Worm (Caenorhabditis elegans) whole organism, L2 larva: ENCODE measurements around the gene C17H11.5.

Experiments used
- C34F6.9 ChIP-seq: fragments of 150-350 bp; optimal IDR thresholded peaks from 2 replicates; lab custom pipeline; 2014; ENCODE audit warnings: missing biosample characterization, missing genetic modification characterization
- F13H6.1 ChIP-seq: sonication (generic microtip); optimal IDR thresholded peaks from 2 replicates; lab custom pipeline; 2016; ENCODE audit warnings: missing genetic modification characterization, missing compliant biosample characterization
- R02D3.7 ChIP-seq: fragments of 150-350 bp; optimal IDR thresholded peaks from 2 replicates; lab custom pipeline; 2014; ENCODE audit warnings: missing biosample characterization, missing genetic modification characterization
- Y55F3AM.14 ChIP-seq: fragments of 200-800 bp; sonication (Bioruptor generic); optimal IDR thresholded peaks from 2 replicates; lab custom pipeline; 2018; ENCODE audit warnings: mild to moderate bottlenecking, missing genetic modification characterization, missing compliant biosample characterization
- ZK546.5 ChIP-seq: sonication (generic microtip); optimal IDR thresholded peaks from 2 replicates; lab custom pipeline; 2017; ENCODE audit warnings: missing biosample characterization, missing genetic modification characterization
- alr-1 ChIP-seq: fragments of 150-350 bp; optimal IDR thresholded peaks from 2 replicates; lab custom pipeline; 2014; ENCODE audit warnings: missing biosample characterization, missing genetic modification characterization
- aly-2 ChIP-seq: fragments of 150-350 bp; optimal IDR thresholded peaks from 2 replicates; lab custom pipeline; 2014; ENCODE audit warnings: missing biosample characterization, missing genetic modification characterization
- ama-1 ChIP-seq: fragments of 150-350 bp; optimal IDR thresholded peaks from 2 replicates; lab custom pipeline; 2018; ENCODE audit warnings: inconsistent platforms
- blmp-1 ChIP-seq: sonication (generic microtip); optimal IDR thresholded peaks from 2 replicates; lab custom pipeline; 2017; ENCODE audit warnings: missing genetic modification characterization, mild to moderate bottlenecking, missing compliant biosample characterization, antibody characterized with exemption, moderate library complexity; ENCODE audit not compliant: insufficient read depth
- ceh-16 ChIP-seq: fragments of 150-350 bp; optimal IDR thresholded peaks from 2 replicates; lab custom pipeline; 2014; ENCODE audit warnings: missing biosample characterization, missing genetic modification characterization
- ceh-82 ChIP-seq: fragments of 150-350 bp; optimal IDR thresholded peaks from 2 replicates; lab custom pipeline; 2014; ENCODE audit warnings: missing biosample characterization, missing genetic modification characterization
- crh-2 ChIP-seq: sonication (generic microtip); optimal IDR thresholded peaks from 2 replicates; lab custom pipeline; 2017; ENCODE audit warnings: missing biosample characterization, missing genetic modification characterization
- dmd-4 ChIP-seq: sonication (generic microtip); optimal IDR thresholded peaks from 2 replicates; lab custom pipeline; 2017; ENCODE audit warnings: missing biosample characterization, missing genetic modification characterization
- egl-27 ChIP-seq: sonication (generic microtip); optimal IDR thresholded peaks from 3 replicates; lab custom pipeline; 2017; ENCODE audit warnings: missing biosample characterization, missing genetic modification reagents, missing genetic modification characterization
- elt-1 ChIP-seq: fragments of 150-350 bp; optimal IDR thresholded peaks from 2 replicates; lab custom pipeline; 2014; ENCODE audit warnings: missing biosample characterization, missing genetic modification characterization
- elt-3 ChIP-seq: sonication (generic microtip); optimal IDR thresholded peaks from 2 replicates; lab custom pipeline; 2017; ENCODE audit warnings: missing biosample characterization, missing genetic modification characterization
- fos-1 ChIP-seq: fragments of 150-350 bp; optimal IDR thresholded peaks from 2 replicates; lab custom pipeline; 2014; ENCODE audit warnings: missing biosample characterization, missing genetic modification characterization
- gmeb-1 ChIP-seq: fragments of 150-350 bp; optimal IDR thresholded peaks from 2 replicates; lab custom pipeline; 2014; ENCODE audit warnings: missing biosample characterization, missing genetic modification characterization
- lin-11 ChIP-seq: fragments of 150-350 bp; sonication (generic microtip); optimal IDR thresholded peaks from 2 replicates; lab custom pipeline; 2014; ENCODE audit warnings: missing biosample characterization, missing genetic modification characterization, inconsistent platforms, mixed read lengths
- lin-13 ChIP-seq: fragments of 150-350 bp; optimal IDR thresholded peaks from 2 replicates; lab custom pipeline; 2014; ENCODE audit warnings: missing biosample characterization, missing genetic modification reagents, missing genetic modification characterization
- lin-39 ChIP-seq: fragments of 150-350 bp; optimal IDR thresholded peaks from 2 replicates; lab custom pipeline; 2014; ENCODE audit warnings: missing biosample characterization, missing genetic modification reagents, missing genetic modification characterization
- lsy-2 ChIP-seq, 2 experiments: fragments of 150-350 bp in 1 of 2; sonication (generic microtip) in 1 of 2; optimal IDR thresholded peaks; 2 replicates each; lab custom pipeline; 2014 to 2017; ENCODE audit warnings: missing biosample characterization in 2 of 2, missing genetic modification characterization in 2 of 2
- mab-5 ChIP-seq: fragments of 150-350 bp; optimal IDR thresholded peaks from 2 replicates; lab custom pipeline; 2014; ENCODE audit warnings: missing biosample characterization, missing genetic modification characterization
- mbf-1 ChIP-seq: sonication (generic microtip); optimal IDR thresholded peaks from 2 replicates; lab custom pipeline; 2017; ENCODE audit warnings: missing biosample characterization, missing genetic modification characterization
- mdl-1 ChIP-seq, 2 experiments: fragments of 150-350 bp in 1 of 2; sonication (generic microtip) in 1 of 2; optimal IDR thresholded peaks; 2 replicates each; lab custom pipeline; 2017; ENCODE audit warnings: missing biosample characterization in 2 of 2, missing genetic modification characterization in 2 of 2
- nhr-10 ChIP-seq: sonication (generic microtip); optimal IDR thresholded peaks from 2 replicates; lab custom pipeline; 2017; ENCODE audit warnings: missing biosample characterization, missing genetic modification characterization
- nhr-11 ChIP-seq: fragments of 150-350 bp; optimal IDR thresholded peaks from 2 replicates; lab custom pipeline; 2014; ENCODE audit warnings: missing biosample characterization, missing genetic modification characterization
- nhr-12 ChIP-seq: fragments of 150-350 bp; optimal IDR thresholded peaks from 2 replicates; lab custom pipeline; 2014; ENCODE audit warnings: missing biosample characterization, missing genetic modification characterization
- nhr-129 ChIP-seq: fragments of 150-350 bp; optimal IDR thresholded peaks from 2 replicates; lab custom pipeline; 2014; ENCODE audit warnings: missing biosample characterization, missing genetic modification characterization
- nhr-21 ChIP-seq: fragments of 150-350 bp; optimal IDR thresholded peaks from 2 replicates; lab custom pipeline; 2014; ENCODE audit warnings: missing biosample characterization, missing genetic modification characterization
- nhr-23 ChIP-seq: fragments of 150-350 bp; optimal IDR thresholded peaks from 2 replicates; lab custom pipeline; 2014; ENCODE audit warnings: missing biosample characterization, missing genetic modification reagents, missing genetic modification characterization
- nhr-237 ChIP-seq: fragments of 150-350 bp; optimal IDR thresholded peaks from 2 replicates; lab custom pipeline; 2014; ENCODE audit warnings: missing biosample characterization, missing genetic modification characterization
- nhr-25 ChIP-seq: fragments of 150-350 bp; sonication (generic microtip); optimal IDR thresholded peaks from 3 replicates; lab custom pipeline; 2014; ENCODE audit warnings: missing biosample characterization, missing genetic modification characterization
- nhr-6 ChIP-seq: fragments of 150-350 bp; optimal IDR thresholded peaks from 2 replicates; lab custom pipeline; 2014; ENCODE audit warnings: missing biosample characterization, missing genetic modification characterization
- nhr-77 ChIP-seq: fragments of 150-350 bp; optimal IDR thresholded peaks from 2 replicates; lab custom pipeline; 2014; ENCODE audit warnings: missing biosample characterization, missing genetic modification characterization
- peb-1 ChIP-seq: fragments of 150-350 bp; optimal IDR thresholded peaks from 2 replicates; lab custom pipeline; 2014; ENCODE audit warnings: missing biosample characterization, missing genetic modification characterization
- sem-4 ChIP-seq: fragments of 150-350 bp; optimal IDR thresholded peaks from 2 replicates; lab custom pipeline; 2014; ENCODE audit warnings: missing biosample characterization, missing genetic modification reagents, missing genetic modification characterization
- skn-1 ChIP-seq: sonication (generic microtip); optimal IDR thresholded peaks from 2 replicates; lab custom pipeline; 2017; ENCODE audit warnings: missing biosample characterization, missing genetic modification characterization
- sma-3 ChIP-seq: sonication (generic microtip); optimal IDR thresholded peaks from 2 replicates; lab custom pipeline; 2016; ENCODE audit warnings: missing genetic modification reagents, missing genetic modification characterization, missing compliant biosample characterization
- sma-9 ChIP-seq, 2 experiments: fragments of 150-350 bp in 1 of 2; sonication (generic microtip) in 1 of 2; optimal IDR thresholded peaks; 2 replicates each; lab custom pipeline; 2014 to 2016; ENCODE audit warnings: missing genetic modification characterization in 2 of 2, mild to moderate bottlenecking in 1 of 2, missing biosample characterization in 1 of 2, missing compliant biosample characterization in 1 of 2, missing genetic modification reagents in 1 of 2, moderate library complexity in 1 of 2
- snpc-4 ChIP-seq: fragments of 150-350 bp; optimal IDR thresholded peaks from 2 replicates; lab custom pipeline; 2014; ENCODE audit warnings: missing biosample characterization, missing genetic modification characterization
- unc-39 ChIP-seq: fragments of 150-350 bp; optimal IDR thresholded peaks from 2 replicates; lab custom pipeline; 2014; ENCODE audit warnings: missing biosample characterization, missing genetic modification characterization
- unc-55 ChIP-seq: fragments of 150-350 bp; sonication (generic microtip); optimal IDR thresholded peaks from 3 replicates; lab custom pipeline; 2014; ENCODE audit warnings: missing biosample characterization, missing genetic modification reagents, missing genetic modification characterization
- unc-62 ChIP-seq: fragments of 150-350 bp; optimal IDR thresholded peaks from 2 replicates; lab custom pipeline; 2014; ENCODE audit warnings: missing biosample characterization, missing genetic modification reagents, missing genetic modification characterization
- zag-1 ChIP-seq: fragments of 150-350 bp; optimal IDR thresholded peaks from 2 replicates; lab custom pipeline; 2014; ENCODE audit warnings: missing biosample characterization, missing genetic modification characterization
- ztf-1 ChIP-seq: fragments of 200-800 bp; sonication (Bioruptor generic); conservative IDR thresholded peaks from 2 replicates; pipeline ENCODE4 v1.3.6; 2022; ENCODE audit warnings: missing genetic modification characterization, missing compliant biosample characterization
- ztf-11 ChIP-seq: sonication (generic microtip); optimal IDR thresholded peaks from 2 replicates; lab custom pipeline; 2017; ENCODE audit warnings: missing biosample characterization, missing genetic modification characterization
- ztf-4 ChIP-seq: fragments of 150-350 bp; optimal IDR thresholded peaks from 2 replicates; lab custom pipeline; 2014; ENCODE audit warnings: missing biosample characterization, missing genetic modification characterization

Gene C17H11.5

ce11 chrX:8163555-8163954, 21.4 kb downstream of the C17H11.5 start (continued):
- TF ChIP-seq ztf-11 (tag; lab: Kevin White, UChicago): no peak
- TF ChIP-seq ceh-16: no peak
- TF ChIP-seq blmp-1: no peak
- TF ChIP-seq skn-1: no peak
- TF ChIP-seq crh-2 (tag; lab: Kevin White, UChicago): no peak
- TF ChIP-seq gmeb-1 (tag; lab: Kevin White, UChicago): no peak
- TF ChIP-seq ZK546.5: no peak
- TF ChIP-seq mbf-1: no peak
- TF ChIP-seq snpc-4 (tag; lab: Kevin White, UChicago): no peak
- peak; percentile 68 for TF ChIP-seq zag-1
- TF ChIP-seq, all 48 proteins: peak for 12

ce11 chrX:8162793-8163192, 22.1 kb downstream of the C17H11.5 start, which contains the start of gene F22F1.3:
TSS of gene F22F1.3 (minus strand) at chrX:8163073.
- TF ChIP-seq sem-4 (tag; lab: Kevin White, UChicago): no peak
- no peak for TF ChIP-seq mbf-1
- TF ChIP-seq lin-13 (GFP tag; lab: Kevin White, UChicago): no peak
- TF ChIP-seq unc-39 (tag; lab: Kevin White, UChicago): no peak
- no peak for TF ChIP-seq ceh-16
- TF ChIP-seq mdl-1 (tag; optimal IDR thresholded peaks at IDR 0.05; lab: Kevin White, UChicago): no peak
- no peak for TF ChIP-seq C34F6.9 (tag; lab: Kevin White, UChicago)
- no peak for TF ChIP-seq dmd-4 (tag; lab: Kevin White, UChicago)
- no peak for TF ChIP-seq unc-55 (GFP tag; lab: Kevin White, UChicago)
- no peak for TF ChIP-seq Y55F3AM.14 (GFP tag; lab: Kevin White, UChicago)
- TF ChIP-seq, all 48 proteins: peak for 0

ce11 chrX:8160016-8160415, 24.9 kb downstream of the C17H11.5 start:
- no peak for TF ChIP-seq C34F6.9 (tag; lab: Kevin White, UChicago)
- TF ChIP-seq mdl-1 (tag; optimal IDR thresholded peaks at IDR 0.05; lab: Kevin White, UChicago): no peak
- no peak for TF ChIP-seq gmeb-1 (tag; lab: Kevin White, UChicago)
- TF ChIP-seq peb-1 (tag; lab: Kevin White, UChicago): no peak
- TF ChIP-seq nhr-237: no peak
- no peak for TF ChIP-seq lin-13 (GFP tag; lab: Kevin White, UChicago)
- peak; percentile 75 for TF ChIP-seq nhr-129 (tag; lab: Kevin White, UChicago)
- no peak for TF ChIP-seq skn-1
- no peak for TF ChIP-seq elt-1
- TF ChIP-seq ztf-1: no peak
- no peak for TF ChIP-seq ZK546.5
- no peak for TF ChIP-seq nhr-77
- no peak for TF ChIP-seq snpc-4 (tag; lab: Kevin White, UChicago)
- TF ChIP-seq ceh-16: no peak
- TF ChIP-seq dmd-4 (tag; lab: Kevin White, UChicago): no peak
- TF ChIP-seq nhr-12 (tag; lab: Kevin White, UChicago): no peak
- no peak for TF ChIP-seq sma-3 (GFP tag; lab: Kevin White, UChicago)
- no peak for TF ChIP-seq fos-1 (tag; lab: Kevin White, UChicago)
- no peak for TF ChIP-seq ztf-4
- TF ChIP-seq Y55F3AM.14 (GFP tag; lab: Kevin White, UChicago): no peak
- no peak for TF ChIP-seq aly-2
- no peak for TF ChIP-seq nhr-21
- TF ChIP-seq ceh-82 (tag; lab: Kevin White, UChicago): no peak
- no peak for TF ChIP-seq sem-4 (tag; lab: Kevin White, UChicago)
- no peak for TF ChIP-seq unc-39 (tag; lab: Kevin White, UChicago)
- no peak for TF ChIP-seq egl-27
- no peak for TF ChIP-seq nhr-11 (tag; lab: Kevin White, UChicago)
- TF ChIP-seq nhr-23 (tag; lab: Kevin White, UChicago): no peak
- no peak for TF ChIP-seq zag-1
- no peak for TF ChIP-seq blmp-1
- peak; percentile 59 for TF ChIP-seq mab-5 (tag; lab: Kevin White, UChicago)
- no peak for TF ChIP-seq elt-3 (tag; lab: Kevin White, UChicago)
- no peak for TF ChIP-seq alr-1
- no peak for TF ChIP-seq mbf-1
- peak; percentile 7 for TF ChIP-seq unc-55 (GFP tag; lab: Kevin White, UChicago)
- TF ChIP-seq lsy-2 (tag; optimal IDR thresholded peaks at IDR 0.05; lab: Kevin White, UChicago): peak in 1 of 2 experiments; percentile 13
- no peak for TF ChIP-seq crh-2 (tag; lab: Kevin White, UChicago)
- no peak for TF ChIP-seq unc-62 (GFP tag; lab: Kevin White, UChicago)
- peak; percentile 16 for TF ChIP-seq ama-1 (lab: Kevin White, UChicago)
- no peak for TF ChIP-seq sma-9 (GFP tag; optimal IDR thresholded peaks at IDR 0.05; lab: Kevin White, UChicago)
- no peak for TF ChIP-seq sma-9 (tag; optimal IDR thresholded peaks at IDR 0.05; lab: Kevin White, UChicago)
- TF ChIP-seq lin-39 (tag; lab: Kevin White, UChicago): no peak
- no peak for TF ChIP-seq F13H6.1 (tag; lab: Kevin White, UChicago)
- no peak for TF ChIP-seq ztf-11 (tag; lab: Kevin White, UChicago)
- no peak for TF ChIP-seq nhr-10 (tag; lab: Kevin White, UChicago)
- peak; percentile 3 for TF ChIP-seq nhr-6 (tag; lab: Kevin White, UChicago)
- TF ChIP-seq nhr-25: peak; percentile 55
- TF ChIP-seq lin-11 (tag; lab: Kevin White, UChicago): no peak
- TF ChIP-seq R02D3.7 (tag; lab: Kevin White, UChicago): no peak
